Worm (Caenorhabditis elegans) whole organism, L4 larva: ENCODE data around the gene aqp-1.

ENCODE experiments used
- T26A8.4 ChIP-seq: fragments of 200-800 bp; sonication (Bioruptor generic); IDR thresholded peaks from 2 replicates; pipeline ENCODE4 v1.3.6; 2022; ENCODE audit warnings: missing genetic modification characterization, missing compliant biosample characterization
- Y48G9A.11 ChIP-seq: fragments of 200-800 bp; sonication (Bioruptor generic); IDR thresholded peaks from 2 replicates; pipeline ENCODE4 v1.3.6; 2022; ENCODE audit warnings: missing genetic modification reagents, missing genetic modification characterization, missing compliant biosample characterization
- ama-1 ChIP-seq: fragments of 150-350 bp; optimal IDR thresholded peaks from 2 replicates; lab custom pipeline; 2014; ENCODE audit warnings: inconsistent platforms, mixed read lengths
- fos-1 ChIP-seq: fragments of 150-350 bp; optimal IDR thresholded peaks from 2 replicates; lab custom pipeline; 2014; ENCODE audit warnings: missing biosample characterization, missing genetic modification characterization
- nhr-11 ChIP-seq: fragments of 150-350 bp; optimal IDR thresholded peaks from 2 replicates; lab custom pipeline; 2014; ENCODE audit warnings: missing biosample characterization, missing genetic modification characterization
- nhr-237 ChIP-seq: sonication (generic microtip); optimal IDR thresholded peaks from 2 replicates; lab custom pipeline; 2017; ENCODE audit warnings: missing biosample characterization, missing genetic modification characterization
- nhr-6 ChIP-seq: fragments of 150-350 bp; optimal IDR thresholded peaks from 2 replicates; lab custom pipeline; 2014; ENCODE audit warnings: missing biosample characterization, missing genetic modification characterization
- pqm-1 ChIP-seq: sonication (generic microtip); optimal IDR thresholded peaks from 2 replicates; lab custom pipeline; 2017; ENCODE audit warnings: missing biosample characterization, missing genetic modification characterization
- spr-3 ChIP-seq: fragments of 200-800 bp; sonication (Bioruptor generic); optimal IDR thresholded peaks from 2 replicates; lab custom pipeline; 2018; ENCODE audit warnings: mild to moderate bottlenecking, missing genetic modification characterization, missing compliant biosample characterization
- tra-1 ChIP-seq: fragments of 200-800 bp; sonication (Bioruptor generic); IDR thresholded peaks from 2 replicates; pipeline ENCODE4 v1.3.6; 2022; ENCODE audit warnings: missing genetic modification reagents, missing genetic modification characterization, missing compliant biosample characterization

ce11 chrII:7189120-7189519, 49.0 kb downstream of the aqp-1 start, which contains the start of gene E04F6.4:
- TF ChIP-seq spr-3 (GFP tag; lab: Kevin White, UChicago) = no peak
- no peak for TF ChIP-seq ama-1 (lab: Kevin White, UChicago)
- TF ChIP-seq tra-1 (GFP tag; lab: Robert Waterston, UW) = no peak
- TF ChIP-seq fos-1 (tag; lab: Kevin White, UChicago) = no peak
- no peak for TF ChIP-seq nhr-6 (tag; lab: Kevin White, UChicago)
- TF ChIP-seq nhr-11 = no peak
- no peak for TF ChIP-seq T26A8.4
- TF ChIP-seq pqm-1 (tag; lab: Kevin White, UChicago) = no peak
- TF ChIP-seq nhr-237 = no peak
- no peak for TF ChIP-seq Y48G9A.11 (GFP tag; lab: Robert Waterston, UW)
